Worm (Caenorhabditis elegans): Measurements from ENCODE around the gene bath-5.

ce11 chrII:2033286-2033685 lies 1.5 kb upstream of the bath-5 start, which contains the start of gene F59H6.14:
- TF ChIP-seq sea-1 (GFP tag; conservative IDR thresholded peaks at IDR 0.05) (no peak), tra-4 (tag; optimal IDR thresholded peaks at IDR 0.05) (no peak), B0310.2 (tag; optimal IDR thresholded peaks at IDR 0.05) (no peak), tbx-37 (GFP tag; conservative IDR thresholded peaks at IDR 0.05) (no peak), ama-1 (optimal IDR thresholded peaks at IDR 0.05) (no peak), tbx-11 (GFP tag; IDR thresholded peaks at IDR 0.05) (no peak)

Data from whole organism, early embryonic.